Fruit fly (Drosophila melanogaster) whole organism, wandering third instar larva: ENCODE results near the gene CG13012.

ENCODE experiments used
- CG32264 ChIP-seq: fragments of 200-800 bp; sonication (Bioruptor generic); optimal IDR thresholded peaks from 2 replicates; lab custom pipeline; 2016; ENCODE audit warnings: missing biosample characterization, missing genetic modification characterization
- Hr83 ChIP-seq: fragments of 200-300 bp; sonication (Bioruptor generic); optimal IDR thresholded peaks from 2 replicates; lab custom pipeline; 2016; ENCODE audit warnings: missing biosample characterization, mild to moderate bottlenecking, missing genetic modification characterization, moderate library complexity; ENCODE audit not compliant: poor library complexity, severe bottlenecking
- Jra ChIP-seq: sonication (Bioruptor generic); optimal IDR thresholded peaks from 2 replicates; lab custom pipeline; 2016; ENCODE audit warnings: missing biosample characterization, missing genetic modification characterization
- Myc ChIP-seq: fragments of >200 bp; optimal IDR thresholded peaks from 2 replicates; lab custom pipeline; 2017
- OdsH ChIP-seq: fragments of 200-800 bp; sonication (Bioruptor generic); optimal IDR thresholded peaks from 2 replicates; lab custom pipeline; 2016; ENCODE audit warnings: missing biosample characterization, mild to moderate bottlenecking, missing genetic modification characterization
- br ChIP-seq: fragments of 200-800 bp; sonication (Bioruptor generic); optimal IDR thresholded peaks from 2 replicates; lab custom pipeline; 2016; ENCODE audit warnings: missing biosample characterization, missing genetic modification characterization
- dmrt93B ChIP-seq: fragments of 200-800 bp; sonication (Bioruptor generic); optimal IDR thresholded peaks from 2 replicates; lab custom pipeline; 2018; ENCODE audit warnings: missing biosample characterization, mild to moderate bottlenecking, missing genetic modification characterization
- h ChIP-seq: fragments of 200-800 bp; sonication (Bioruptor generic); optimal IDR thresholded peaks from 3 replicates; lab custom pipeline; 2016; ENCODE audit warnings: missing biosample characterization, mild to moderate bottlenecking, missing genetic modification characterization
- psq ChIP-seq: fragments of 200-800 bp; sonication (Bioruptor generic); optimal IDR thresholded peaks from 3 replicates; lab custom pipeline; 2017; ENCODE audit warnings: missing biosample characterization, mild to moderate bottlenecking, missing genetic modification characterization, moderate library complexity

dm6 chrX:16651098-16651497 lies 25.5 kb downstream of the CG13012 start, which contains the start of the genes CG32573 and CG42512:
- TF ChIP-seq Hr83 (GFP tag; lab: Kevin White, UChicago) (no peak), Myc (lab: Kevin White, UChicago) (peak; percentile 45), Jra (GFP tag; lab: Kevin White, UChicago) (no peak), psq (no peak), dmrt93B (GFP tag; lab: Kevin White, UChicago) (no peak), br (GFP tag; lab: Kevin White, UChicago) (no peak), CG32264 (GFP tag; lab: Kevin White, UChicago) (no peak), OdsH (GFP tag; lab: Kevin White, UChicago) (no peak), h (GFP tag; lab: Kevin White, UChicago) (no peak)
